Worm (Caenorhabditis elegans): ENCODE data around the gene ZK856.5.
A peak's percentile ranks its signal among the peaks of the same experiment; 100 is the strongest.

ZK856.5 gene

DNA sequence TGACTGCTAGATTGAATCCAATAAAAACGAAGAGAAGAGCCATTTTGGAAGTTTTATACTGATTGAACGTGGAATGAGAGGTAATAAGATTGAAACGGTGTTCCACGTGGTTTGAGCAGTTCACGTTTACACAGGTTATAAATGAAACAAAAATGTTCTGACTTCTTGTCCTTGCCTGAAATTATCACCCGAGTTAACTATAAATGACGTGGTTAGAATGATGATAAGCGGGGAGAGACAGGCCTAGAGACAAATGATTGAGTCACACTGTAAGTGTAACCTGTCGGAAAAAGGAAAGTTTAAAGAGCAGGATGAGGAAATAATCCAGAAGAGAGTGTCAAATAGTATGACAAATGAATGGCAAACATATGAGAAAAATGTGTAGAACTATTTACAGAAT is 29.0 kb downstream of the ZK856.5 start, which contains the start of gene C51E3.10 (continued):
- no peak for TF ChIP-seq daf-19 (GFP tag; conservative IDR thresholded peaks at IDR 0.05)
- TF ChIP-seq ces-1 (GFP tag; optimal IDR thresholded peaks at IDR 0.05): no peak
- no peak for TF ChIP-seq zip-2 (tag; optimal IDR thresholded peaks at IDR 0.05)
- TF ChIP-seq nhr-42 (GFP tag; IDR thresholded peaks at IDR 0.05): 0 out of 2 replicates have a peak, but pooled peaks have one; percentile 50
- TF ChIP-seq ceh-32 (tag; optimal IDR thresholded peaks at IDR 0.05; ENCODE audit: poor library complexity): no peak
- TF ChIP-seq cey-2 (tag; optimal IDR thresholded peaks at IDR 0.05; ENCODE audit: borderline replicate concordance, insufficient read depth): no peak
- TF ChIP-seq T26A8.4 (GFP tag; IDR thresholded peaks at IDR 0.05): no peak
- no peak for TF ChIP-seq egl-27 (tag; optimal IDR thresholded peaks at IDR 0.05)
- no peak for TF ChIP-seq Y105C5A.15 (GFP tag; IDR thresholded peaks at IDR 0.05)
- TF ChIP-seq F49E8.2 (tag; optimal IDR thresholded peaks at IDR 0.05; ENCODE audit: borderline replicate concordance): no peak
- no peak for TF ChIP-seq zfp-2 (tag; optimal IDR thresholded peaks at IDR 0.05)
- TF ChIP-seq zag-1 (tag; optimal IDR thresholded peaks at IDR 0.05): no peak
- no peak for TF ChIP-seq ctbp-1 (GFP tag; IDR thresholded peaks at IDR 0.05)
- TF ChIP-seq set-16 (GFP tag; IDR thresholded peaks at IDR 0.05): no peak
- no peak for TF ChIP-seq Y75B8A.6 (GFP tag; IDR thresholded peaks at IDR 0.05)
- no peak for TF ChIP-seq lin-38 (GFP tag; IDR thresholded peaks at IDR 0.05)
- TF ChIP-seq Y5F2A.4 (GFP tag; optimal IDR thresholded peaks at IDR 0.05): no peak
- TF ChIP-seq T20F7.1 (GFP tag; optimal IDR thresholded peaks at IDR 0.05): no peak
- no peak for TF ChIP-seq dmd-9 (GFP tag; IDR thresholded peaks at IDR 0.05)
- no peak for TF ChIP-seq nhr-10 (tag; optimal IDR thresholded peaks at IDR 0.05)
- peak; percentile 68; the same call in 1 of the 2 replicates for TF ChIP-seq tra-1 (GFP tag; IDR thresholded peaks at IDR 0.05)
- TF ChIP-seq ceh-44 (GFP tag; IDR thresholded peaks at IDR 0.05): no peak
- TF ChIP-seq tag-97 (GFP tag; IDR thresholded peaks at IDR 0.05): no peak
- TF ChIP-seq dmd-6 (GFP tag; IDR thresholded peaks at IDR 0.05): peak; percentile 95
- no peak for TF ChIP-seq arid-1 (GFP tag; conservative IDR thresholded peaks at IDR 0.05)
- TF ChIP-seq aly-2 (tag; optimal IDR thresholded peaks at IDR 0.05): no peak
- TF ChIP-seq unc-130 (GFP tag; optimal IDR thresholded peaks at IDR 0.05): no peak
- no peak for TF ChIP-seq ceh-28 (tag; optimal IDR thresholded peaks at IDR 0.05)

DNA sequence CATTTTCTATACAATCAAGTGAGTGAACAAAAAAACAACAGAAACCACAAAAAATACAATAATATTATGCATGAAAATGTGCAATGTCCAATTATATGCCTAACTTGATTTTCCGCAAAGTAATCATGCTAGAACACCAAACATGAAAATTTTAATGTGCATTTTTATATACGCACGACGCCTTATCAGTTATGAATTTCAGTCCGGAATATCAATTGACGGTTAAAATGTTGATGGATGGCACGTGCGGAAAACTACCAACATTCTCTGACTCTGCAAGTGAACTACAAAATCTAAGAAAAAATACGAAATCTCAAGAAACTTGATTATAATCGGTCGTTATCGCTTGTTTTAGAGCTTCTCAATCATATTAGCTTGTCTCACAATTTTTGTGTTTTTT is 30.0 kb downstream of the ZK856.5 start:
- no peak for TF ChIP-seq lim-7 (GFP tag; IDR thresholded peaks at IDR 0.05)
- peak; percentile 54 for TF ChIP-seq nhr-28 (tag; optimal IDR thresholded peaks at IDR 0.05)
- TF ChIP-seq mdt-29 (GFP tag; IDR thresholded peaks at IDR 0.05): no peak
- TF ChIP-seq dve-1 (tag; optimal IDR thresholded peaks at IDR 0.05; ENCODE audit: insufficient read depth): peak; percentile 64
- peak in 1 of 2 experiments; percentile 64 for TF ChIP-seq mdl-1 (tag; optimal IDR thresholded peaks at IDR 0.05)
- peak; percentile 1 for TF ChIP-seq pqm-1 (tag; optimal IDR thresholded peaks at IDR 0.05)
- TF ChIP-seq daf-16 (GFP tag; optimal IDR thresholded peaks at IDR 0.05): no peak
- TF ChIP-seq daf-16 (tag; optimal IDR thresholded peaks at IDR 0.05): peak; percentile 66
- peak; percentile 31 for TF ChIP-seq nhr-77 (tag; optimal IDR thresholded peaks at IDR 0.05)
- no peak for TF ChIP-seq fos-1 (tag; optimal IDR thresholded peaks at IDR 0.05)
- TF ChIP-seq php-3 (GFP tag; IDR thresholded peaks at IDR 0.05): peak; percentile 87
- TF ChIP-seq hlh-30 (tag; optimal IDR thresholded peaks at IDR 0.05; ENCODE audit: insufficient read depth): peak; percentile 42
- TF ChIP-seq dmd-9 (GFP tag; IDR thresholded peaks at IDR 0.05): no peak
- peak; percentile 82 for TF ChIP-seq dmd-6 (GFP tag; IDR thresholded peaks at IDR 0.05)
- TF ChIP-seq saeg-2 (GFP tag; IDR thresholded peaks at IDR 0.05): no peak

Data from whole organism, L4 larva.